In genomic region chr2L:7043039-7043905, dm6 we compare ENCODE assay signal across 1 fruit fly cellular context.
A peak's percentile ranks its signal among the peaks of the same experiment; 100 is the strongest.
TF ChIP-seq lines count a peak whose summit lies in the region.

No protein-coding gene starts in this region.

TF ChIP-seq in whole organism, embryonic, 481 proteins besides CTCF, POLR2A, EP300 and RAD21 (continued from another document and continues in another):
- TF ChIP-seq Awh (GFP tag; IDR thresholded peaks at IDR 0.05; lab: Robert Waterston, UW) (peak; percentile 18; the same call in 1 of the 2 replicates), CG3407 (GFP tag; optimal IDR thresholded peaks at IDR 0.05; lab: Kevin White, UChicago) (peak; percentile 61), CG13123 (GFP tag; optimal IDR thresholded peaks at IDR 0.05; lab: Kevin White, UChicago) (peak; percentile 22), onecut (GFP tag; IDR thresholded peaks at IDR 0.05; lab: Robert Waterston, UW) (peak; percentile 71), CG18262 (tag; optimal IDR thresholded peaks at IDR 0.05; lab: Kevin White, UChicago) (peak; percentile 47), Meics (GFP tag; optimal IDR thresholded peaks at IDR 0.05; lab: Kevin White, UChicago) (no peak), CG7928 (GFP tag; optimal IDR thresholded peaks at IDR 0.05; lab: Kevin White, UChicago) (no peak), CG1529 (GFP tag; optimal IDR thresholded peaks at IDR 0.05; lab: Kevin White, UChicago) (peak; percentile 64), CG10321 (GFP tag; IDR thresholded peaks at IDR 0.05; lab: Robert Waterston, UW) (peak; percentile 65; the same call in 1 of the 2 replicates), CG11723 (GFP tag; optimal IDR thresholded peaks at IDR 0.05; lab: Kevin White, UChicago) (peak; percentile 51), CG31224 (GFP tag; IDR thresholded peaks at IDR 0.05; lab: Robert Waterston, UW) (no peak), CG10267 (tag; optimal IDR thresholded peaks at IDR 0.05; lab: Kevin White, UChicago) (no peak), B-H2 (GFP tag; optimal IDR thresholded peaks at IDR 0.05; lab: Kevin White, UChicago) (no peak), CG6813 (GFP tag; optimal IDR thresholded peaks at IDR 0.05; lab: Kevin White, UChicago) (peak; percentile 9), MESR4 (GFP tag; optimal IDR thresholded peaks at IDR 0.05; lab: Kevin White, UChicago) (no peak), CG17385 (GFP tag; optimal IDR thresholded peaks at IDR 0.05; lab: Kevin White, UChicago) (peak; percentile 11), bab2 (GFP tag; optimal IDR thresholded peaks at IDR 0.05; lab: Kevin White, UChicago) (peak; percentile 24), CG13424 (tag; optimal IDR thresholded peaks at IDR 0.05; lab: Kevin White, UChicago) (peak; percentile 21), CG9727 (GFP tag; optimal IDR thresholded peaks at IDR 0.05; lab: Kevin White, UChicago) (peak; percentile 13), fd102C (GFP tag; optimal IDR thresholded peaks at IDR 0.05; lab: Kevin White, UChicago) (peak; percentile 52), CG11093 (GFP tag; IDR thresholded peaks at IDR 0.05; lab: Robert Waterston, UW) (peak; percentile 28; the same call in 1 of the 3 replicates), Nf-YB (GFP tag; optimal IDR thresholded peaks at IDR 0.05; lab: Kevin White, UChicago) (peak; percentile 9), rib (GFP tag; IDR thresholded peaks at IDR 0.05; lab: Robert Waterston, UW) (peak; percentile 18; the same call in 1 of the 2 replicates), sug (tag; optimal IDR thresholded peaks at IDR 0.05; lab: Kevin White, UChicago) (no peak), Hr39 (optimal IDR thresholded peaks at IDR 0.05; lab: Kevin White, UChicago) (no peak), CG6254 (GFP tag; optimal IDR thresholded peaks at IDR 0.05; lab: Kevin White, UChicago) (no peak), PHDP (tag; optimal IDR thresholded peaks at IDR 0.05; lab: Kevin White, UChicago) (peak; percentile 15), trh (GFP tag; optimal IDR thresholded peaks at IDR 0.05; lab: Kevin White, UChicago) (no peak), CG34422 (GFP tag; IDR thresholded peaks at IDR 0.05; lab: Robert Waterston, UW) (peak; percentile 27; the same call in 1 of the 3 replicates), CG42726 (GFP tag; IDR thresholded peaks at IDR 0.05; lab: Robert Waterston, UW; ENCODE audit: partially characterized antibody) (no peak), Fer3 (tag; optimal IDR thresholded peaks at IDR 0.05; lab: Kevin White, UChicago) (no peak), otp (GFP tag; IDR thresholded peaks at IDR 0.05; lab: Robert Waterston, UW) (peak; percentile 73), br (optimal IDR thresholded peaks at IDR 0.05; lab: Kevin White, UChicago) (no peak), CG7839 (tag; optimal IDR thresholded peaks at IDR 0.05; lab: Kevin White, UChicago) (peak; percentile 27), CG14710 (tag; optimal IDR thresholded peaks at IDR 0.05; lab: Kevin White, UChicago) (no peak), CG2678 (tag; optimal IDR thresholded peaks at IDR 0.05; lab: Kevin White, UChicago) (peak; percentile 45), sc (optimal IDR thresholded peaks at IDR 0.05; lab: Kevin White, UChicago) (no peak), sc (GFP tag; optimal IDR thresholded peaks at IDR 0.05; lab: Kevin White, UChicago) (peak; percentile 37), hkb (optimal IDR thresholded peaks at IDR 0.05; lab: Kevin White, UChicago) (no peak), hkb (GFP tag; IDR thresholded peaks at IDR 0.05; lab: Robert Waterston, UW) (peak; percentile 52; the same call in 1 of the 2 replicates), ftz-f1 (GFP tag; optimal IDR thresholded peaks at IDR 0.05; lab: Kevin White, UChicago) (no peak), lab (GFP tag; optimal IDR thresholded peaks at IDR 0.05; lab: Kevin White, UChicago) (no peak), dpn (GFP tag; optimal IDR thresholded peaks at IDR 0.05; lab: Kevin White, UChicago) (no peak), sna (GFP tag; IDR thresholded peaks at IDR 0.05; lab: Robert Waterston, UW; ENCODE audit: partially characterized antibody) (no peak), CG11456 (GFP tag; IDR thresholded peaks at IDR 0.05; lab: Robert Waterston, UW) (no peak), CG15601 (tag; optimal IDR thresholded peaks at IDR 0.05; lab: Kevin White, UChicago) (peak; percentile 61), CG17912 (GFP tag; optimal IDR thresholded peaks at IDR 0.05; lab: Kevin White, UChicago) (peak; percentile 66), NC2β (GFP tag; optimal IDR thresholded peaks at IDR 0.05; lab: Kevin White, UChicago) (peak; percentile 33), Chrac-16 (GFP tag; optimal IDR thresholded peaks at IDR 0.05; lab: Kevin White, UChicago) (no peak), lola (GFP tag; optimal IDR thresholded peaks at IDR 0.05; lab: Kevin White, UChicago) (peak in 1 of 3 experiments; percentile 45), CG11504 (tag; optimal IDR thresholded peaks at IDR 0.05; lab: Kevin White, UChicago) (peak; percentile 36), CG3281 (GFP tag; optimal IDR thresholded peaks at IDR 0.05; lab: Kevin White, UChicago) (peak; percentile 33), CG2120 (GFP tag; optimal IDR thresholded peaks at IDR 0.05; lab: Kevin White, UChicago) (peak; percentile 35), Ravus (GFP tag; IDR thresholded peaks at IDR 0.05; lab: Robert Waterston, UW) (no peak), CG7963 (GFP tag; IDR thresholded peaks at IDR 0.05; lab: Robert Waterston, UW; ENCODE audit: partially characterized antibody) (no peak), YL-1 (GFP tag; optimal IDR thresholded peaks at IDR 0.05; lab: Kevin White, UChicago) (peak; percentile 31), CG2199 (GFP tag; IDR thresholded peaks at IDR 0.05; lab: Robert Waterston, UW) (no peak), Oli (tag; optimal IDR thresholded peaks at IDR 0.05; lab: Kevin White, UChicago) (peak; percentile 32), CG15479 (GFP tag; optimal IDR thresholded peaks at IDR 0.05; lab: Kevin White, UChicago) (peak; percentile 31), ara (GFP tag; IDR thresholded peaks at IDR 0.05; lab: Robert Waterston, UW) (0 out of 2 replicates have a peak, but pooled peaks have one; percentile 39), NFAT (GFP tag; IDR thresholded peaks at IDR 0.05; lab: Robert Waterston, UW) (0 out of 2 replicates have a peak, but pooled peaks have one; percentile 24), Vsx1 (GFP tag; optimal IDR thresholded peaks at IDR 0.05; lab: Kevin White, UChicago) (peak; percentile 71), CG2889 (GFP tag; IDR thresholded peaks at IDR 0.05; lab: Robert Waterston, UW) (0 out of 3 replicates have a peak, but pooled peaks have one; percentile 51), ranshi (GFP tag; IDR thresholded peaks at IDR 0.05; lab: Robert Waterston, UW) (peak; percentile 54; the same call in 1 of the 2 replicates), CG14860 (GFP tag; IDR thresholded peaks at IDR 0.05; lab: Robert Waterston, UW; ENCODE audit: partially characterized antibody) (no peak), CHES-1-like (GFP tag; optimal IDR thresholded peaks at IDR 0.05; lab: Kevin White, UChicago) (no peak), prd (optimal IDR thresholded peaks at IDR 0.05; lab: Kevin White, UChicago) (no peak), prd (GFP tag; IDR thresholded peaks at IDR 0.05; lab: Robert Waterston, UW) (peak; percentile 49), CG18476 (GFP tag; optimal IDR thresholded peaks at IDR 0.05; lab: Kevin White, UChicago) (peak; percentile 7), emc (GFP tag; optimal IDR thresholded peaks at IDR 0.05; lab: Kevin White, UChicago) (no peak), CG13775 (GFP tag; optimal IDR thresholded peaks at IDR 0.05; lab: Kevin White, UChicago) (peak; percentile 6), Antp (GFP tag; optimal IDR thresholded peaks at IDR 0.05; lab: Kevin White, UChicago) (no peak), CG12219 (GFP tag; optimal IDR thresholded peaks at IDR 0.05; lab: Kevin White, UChicago) (peak; percentile 47), Ets65A (GFP tag; lab: Kevin White, UChicago) (no peak), tio (GFP tag; optimal IDR thresholded peaks at IDR 0.05; lab: Kevin White, UChicago) (peak; percentile 25), HLHmδ (GFP tag; optimal IDR thresholded peaks at IDR 0.05; lab: Kevin White, UChicago) (peak; percentile 57), Hey (tag; optimal IDR thresholded peaks at IDR 0.05; lab: Kevin White, UChicago) (peak; percentile 30), grau (tag; optimal IDR thresholded peaks at IDR 0.05; lab: Kevin White, UChicago) (peak; percentile 85), inv (GFP tag; IDR thresholded peaks at IDR 0.05; lab: Robert Waterston, UW; ENCODE audit: partially characterized antibody) (no peak), Usf (GFP tag; optimal IDR thresholded peaks at IDR 0.05; lab: Kevin White, UChicago) (no peak), B-H1 (GFP tag; IDR thresholded peaks at IDR 0.05; lab: Robert Waterston, UW) (peak; percentile 9; the same call in 1 of the 3 replicates), HmgD (GFP tag; optimal IDR thresholded peaks at IDR 0.05; lab: Kevin White, UChicago) (no peak), dmrt99B (tag; optimal IDR thresholded peaks at IDR 0.05; lab: Kevin White, UChicago) (peak; percentile 25), wek (GFP tag; optimal IDR thresholded peaks at IDR 0.05; lab: Kevin White, UChicago) (peak; percentile 41), Hand (GFP tag; optimal IDR thresholded peaks at IDR 0.05; lab: Kevin White, UChicago) (no peak), bsh (GFP tag; optimal IDR thresholded peaks at IDR 0.05; lab: Kevin White, UChicago) (peak in 1 of 2 experiments; percentile 76), CG6854 (GFP tag; optimal IDR thresholded peaks at IDR 0.05; lab: Kevin White, UChicago) (peak; percentile 8), CG11696 (GFP tag; IDR thresholded peaks at IDR 0.05; lab: Robert Waterston, UW) (0 out of 2 replicates have a peak, but pooled peaks have one; percentile 13), CG11085 (GFP tag; IDR thresholded peaks at IDR 0.05; lab: Robert Waterston, UW) (no peak), Hr51 (GFP tag; optimal IDR thresholded peaks at IDR 0.05; lab: Kevin White, UChicago) (peak in 1 of 2 experiments; percentile 15), crp (GFP tag; optimal IDR thresholded peaks at IDR 0.05; lab: Kevin White, UChicago) (peak in 1 of 2 experiments; percentile 25), CG2202 (tag; optimal IDR thresholded peaks at IDR 0.05; lab: Kevin White, UChicago) (peak; percentile 69), lilli (GFP tag; optimal IDR thresholded peaks at IDR 0.05; lab: Kevin White, UChicago) (peak; percentile 24), CG7987 (GFP tag; optimal IDR thresholded peaks at IDR 0.05; lab: Kevin White, UChicago) (peak; percentile 13), CG10209 (GFP tag; optimal IDR thresholded peaks at IDR 0.05; lab: Kevin White, UChicago) (peak; percentile 52), CG5953 (GFP tag; IDR thresholded peaks at IDR 0.05; lab: Robert Waterston, UW) (0 out of 2 replicates have a peak, but pooled peaks have one; percentile 9), sr (GFP tag; IDR thresholded peaks at IDR 0.05; lab: Robert Waterston, UW) (peak; percentile 46; the same call in 1 of the 3 replicates), lov (optimal IDR thresholded peaks at IDR 0.05; lab: Kevin White, UChicago) (no peak), lov (GFP tag; IDR thresholded peaks at IDR 0.05; lab: Robert Waterston, UW) (peak; percentile 81; the same call in 1 of the 3 replicates), CG30020 (tag; optimal IDR thresholded peaks at IDR 0.05; lab: Kevin White, UChicago) (no peak), Side (GFP tag; optimal IDR thresholded peaks at IDR 0.05; lab: Kevin White, UChicago) (no peak), sens (GFP tag; lab: Kevin White, UChicago) (peak; percentile 94), Lhr (GFP tag; optimal IDR thresholded peaks at IDR 0.05; lab: Kevin White, UChicago) (peak; percentile 38), mirr (GFP tag; optimal IDR thresholded peaks at IDR 0.05; lab: Kevin White, UChicago) (no peak), ind (GFP tag; optimal IDR thresholded peaks at IDR 0.05; lab: Kevin White, UChicago) (peak; percentile 18), ewg (GFP tag; optimal IDR thresholded peaks at IDR 0.05; lab: Kevin White, UChicago) (peak; percentile 23), CG11695 (GFP tag; IDR thresholded peaks at IDR 0.05; lab: Robert Waterston, UW) (no peak), CG18599 (GFP tag; optimal IDR thresholded peaks at IDR 0.05; lab: Kevin White, UChicago) (peak; percentile 27), chinmo (GFP tag; IDR thresholded peaks at IDR 0.05; lab: Robert Waterston, UW; ENCODE audit: partially characterized antibody) (peak; percentile 85; the same call in 2 of the 4 replicates), pfk (GFP tag; optimal IDR thresholded peaks at IDR 0.05; lab: Kevin White, UChicago) (no peak), CG9609 (GFP tag; optimal IDR thresholded peaks at IDR 0.05; lab: Kevin White, UChicago) (peak; percentile 23), Trl (optimal IDR thresholded peaks at IDR 0.05; lab: Kevin White, UChicago) (no peak), Trl (GFP tag; optimal IDR thresholded peaks at IDR 0.05; lab: Kevin White, UChicago) (peak; percentile 17), CG5245 (GFP tag; optimal IDR thresholded peaks at IDR 0.05; lab: Kevin White, UChicago) (no peak), CG1792 (GFP tag; optimal IDR thresholded peaks at IDR 0.05; lab: Kevin White, UChicago) (peak; percentile 30), Optix (GFP tag; IDR thresholded peaks at IDR 0.05; lab: Robert Waterston, UW) (0 out of 3 replicates have a peak, but pooled peaks have one; percentile 45), CG31441 (GFP tag; IDR thresholded peaks at IDR 0.05; lab: Robert Waterston, UW) (0 out of 2 replicates have a peak, but pooled peaks have one; percentile 17), odd (GFP tag; optimal IDR thresholded peaks at IDR 0.05; lab: Kevin White, UChicago) (peak; percentile 11), sd (tag; optimal IDR thresholded peaks at IDR 0.05; lab: Kevin White, UChicago) (peak; percentile 90), CG18619 (GFP tag; optimal IDR thresholded peaks at IDR 0.05; lab: Kevin White, UChicago) (no peak), Mes4 (GFP tag; optimal IDR thresholded peaks at IDR 0.05; lab: Kevin White, UChicago) (peak; percentile 52), CG2116 (GFP tag; optimal IDR thresholded peaks at IDR 0.05; lab: Kevin White, UChicago) (peak; percentile 8), CG12769 (tag; optimal IDR thresholded peaks at IDR 0.05; lab: Kevin White, UChicago) (peak; percentile 20), CG18764 (GFP tag; optimal IDR thresholded peaks at IDR 0.05; lab: Kevin White, UChicago) (no peak), unpg (GFP tag; optimal IDR thresholded peaks at IDR 0.05; lab: Kevin White, UChicago) (peak; percentile 21), slp2 (GFP tag; optimal IDR thresholded peaks at IDR 0.05; lab: Kevin White, UChicago) (no peak), HLH54F (GFP tag; optimal IDR thresholded peaks at IDR 0.05; lab: Kevin White, UChicago) (peak; percentile 21), H15 (GFP tag; IDR thresholded peaks at IDR 0.05; lab: Robert Waterston, UW) (0 out of 3 replicates have a peak, but pooled peaks have one; percentile 22), CG7556 (GFP tag; optimal IDR thresholded peaks at IDR 0.05; lab: Kevin White, UChicago) (peak; percentile 31), da (GFP tag; optimal IDR thresholded peaks at IDR 0.05; lab: Kevin White, UChicago) (no peak)
